Worm (Caenorhabditis elegans) whole organism, L4 larva: Measurements from ENCODE around the gene F47E1.2.

Source experiments
- D1046.2 ChIP-seq: fragments of 200-800 bp; sonication (Bioruptor generic); IDR thresholded peaks from 2 replicates; pipeline ENCODE4 v1.3.6; 2022; ENCODE audit warnings: missing genetic modification characterization, missing compliant biosample characterization
- F10B5.3 ChIP-seq: sonication (generic microtip); optimal IDR thresholded peaks from 2 replicates; lab custom pipeline; 2016; ENCODE audit warnings: mild to moderate bottlenecking, missing genetic modification characterization, missing compliant biosample characterization
- Y105C5A.15 ChIP-seq: fragments of 200-800 bp; sonication (Bioruptor generic); IDR thresholded peaks from 2 replicates; pipeline ENCODE4 v1.3.6; 2022; ENCODE audit warnings: missing genetic modification characterization, missing compliant biosample characterization
- Y48G9A.11 ChIP-seq: fragments of 200-800 bp; sonication (Bioruptor generic); IDR thresholded peaks from 2 replicates; pipeline ENCODE4 v1.3.6; 2022; ENCODE audit warnings: missing genetic modification reagents, missing genetic modification characterization, missing compliant biosample characterization
- Y75B8A.6 ChIP-seq: fragments of 200-800 bp; sonication (Bioruptor generic); IDR thresholded peaks from 2 replicates; pipeline ENCODE4 v1.3.6; 2022; ENCODE audit warnings: missing genetic modification reagents, missing genetic modification characterization, missing compliant biosample characterization
- ceh-44 ChIP-seq: fragments of 200-800 bp; sonication (Bioruptor generic); IDR thresholded peaks from 2 replicates; pipeline ENCODE4 v1.3.6; 2022; ENCODE audit warnings: missing genetic modification reagents, missing genetic modification characterization, missing compliant biosample characterization
- daf-16 ChIP-seq, 3 experiments: sonication (generic microtip); optimal IDR thresholded peaks; 2 replicates each; lab custom pipeline; 2016 to 2017; ENCODE audit warnings: missing genetic modification characterization in 3 of 3, missing genetic modification reagents in 3 of 3, mild to moderate bottlenecking in 2 of 3, missing compliant biosample characterization in 2 of 3, missing biosample characterization in 1 of 3, moderate library complexity in 1 of 3
- dve-1 ChIP-seq: sonication (generic microtip); optimal IDR thresholded peaks from 2 replicates; lab custom pipeline; 2017; ENCODE audit warnings: antibody characterized with exemption, mild to moderate bottlenecking, missing genetic modification characterization, missing compliant biosample characterization; ENCODE audit not compliant: insufficient read depth
- egl-43 ChIP-seq: fragments of 200-800 bp; sonication (Bioruptor generic); IDR thresholded peaks from 2 replicates; pipeline ENCODE4 v1.3.6; 2022; ENCODE audit warnings: missing genetic modification reagents, missing genetic modification characterization, missing compliant biosample characterization
- fkh-10 ChIP-seq: fragments of 150-350 bp; optimal IDR thresholded peaks from 2 replicates; lab custom pipeline; 2014; ENCODE audit warnings: missing biosample characterization, missing genetic modification reagents, missing genetic modification characterization
- gei-8 ChIP-seq: fragments of 200-800 bp; sonication (Bioruptor generic); optimal IDR thresholded peaks from 2 replicates; lab custom pipeline; 2018; ENCODE audit warnings: mild to moderate bottlenecking, missing genetic modification characterization, missing compliant biosample characterization
- hlh-11 ChIP-seq: fragments of 200-800 bp; sonication (Bioruptor generic); optimal IDR thresholded peaks from 2 replicates; lab custom pipeline; 2018; ENCODE audit warnings: mild to moderate bottlenecking, missing genetic modification characterization, missing compliant biosample characterization
- hlh-30 ChIP-seq: sonication (generic microtip); optimal IDR thresholded peaks from 2 replicates; lab custom pipeline; 2017; ENCODE audit warnings: antibody characterized with exemption, mild to moderate bottlenecking, missing genetic modification characterization, missing compliant biosample characterization; ENCODE audit not compliant: insufficient read depth
- madf-5 ChIP-seq, 2 experiments: fragments of 200-800 bp; sonication (Bioruptor generic); IDR thresholded peaks; 2 replicates each; pipeline ENCODE4 v1.3.6; 2022; ENCODE audit warnings: missing compliant biosample characterization in 2 of 2, missing genetic modification characterization in 2 of 2
- madf-9 ChIP-seq: fragments of 200-800 bp; sonication (Bioruptor generic); conservative IDR thresholded peaks from 2 replicates; pipeline ENCODE4 v1.3.6; 2022; ENCODE audit warnings: missing genetic modification reagents, missing genetic modification characterization, missing compliant biosample characterization
- mep-1 ChIP-seq: fragments of 150-350 bp; sonication (generic microtip); optimal IDR thresholded peaks from 3 replicates; lab custom pipeline; 2014; ENCODE audit warnings: missing biosample characterization, missing genetic modification characterization
- mes-2 ChIP-seq: sonication (generic microtip); optimal IDR thresholded peaks from 2 replicates; lab custom pipeline; 2016; ENCODE audit warnings: missing genotype, mild to moderate bottlenecking, missing genetic modification characterization, missing compliant biosample characterization; ENCODE audit not compliant: poor library complexity, severe bottlenecking
- mxl-3 ChIP-seq: fragments of 200-800 bp; sonication (Bioruptor generic); optimal IDR thresholded peaks from 2 replicates; lab custom pipeline; 2018; ENCODE audit warnings: mild to moderate bottlenecking, missing genetic modification characterization, missing compliant biosample characterization
- nhr-10 ChIP-seq: fragments of 150-350 bp; optimal IDR thresholded peaks from 2 replicates; lab custom pipeline; 2014; ENCODE audit warnings: missing biosample characterization, missing genetic modification characterization
- nhr-28 ChIP-seq: fragments of 150-350 bp; optimal IDR thresholded peaks from 2 replicates; lab custom pipeline; 2014; ENCODE audit warnings: missing biosample characterization, missing genetic modification characterization
- nhr-42 ChIP-seq: fragments of 200-800 bp; sonication (Bioruptor generic); IDR thresholded peaks from 2 replicates; pipeline ENCODE4 v1.3.6; 2022; ENCODE audit warnings: missing genetic modification characterization, missing compliant biosample characterization
- nhr-48 ChIP-seq: sonication (generic microtip); optimal IDR thresholded peaks from 2 replicates; lab custom pipeline; 2016; ENCODE audit warnings: mild to moderate bottlenecking, missing genetic modification characterization, missing compliant biosample characterization
- nhr-76 ChIP-seq: fragments of 150-350 bp; optimal IDR thresholded peaks from 2 replicates; lab custom pipeline; 2014; ENCODE audit warnings: missing biosample characterization, missing genetic modification characterization
- pha-4 ChIP-seq, 2 experiments: fragments of 150-350 bp in 1 of 2; fragments of 200-800 bp in 1 of 2; sonication (Bioruptor generic) in 1 of 2; IDR thresholded peaks in 1 of 2; optimal IDR thresholded peaks in 1 of 2; 2 replicates each; pipeline versions ENCODE4 v1.3.6 to Lab custom; 2014 to 2022; ENCODE audit warnings: missing genetic modification characterization in 2 of 2, missing genetic modification reagents in 2 of 2, missing biosample characterization in 1 of 2, missing compliant biosample characterization in 1 of 2
- set-16 ChIP-seq: fragments of 200-800 bp; sonication (Bioruptor generic); IDR thresholded peaks from 2 replicates; pipeline ENCODE4 v1.3.6; 2022; ENCODE audit warnings: missing genetic modification reagents, missing genetic modification characterization, missing compliant biosample characterization
- snpc-1.2 ChIP-seq: fragments of 200-800 bp; sonication (Bioruptor generic); IDR thresholded peaks from 2 replicates; pipeline ENCODE4 v1.3.6; 2022; ENCODE audit warnings: missing genetic modification reagents, missing genetic modification characterization, missing compliant biosample characterization
- snpc-4 ChIP-seq: fragments of 150-350 bp; optimal IDR thresholded peaks from 2 replicates; lab custom pipeline; 2014; ENCODE audit warnings: missing biosample characterization, missing genetic modification characterization
- unc-39 ChIP-seq: sonication (generic microtip); optimal IDR thresholded peaks from 2 replicates; lab custom pipeline; 2017; ENCODE audit warnings: missing biosample characterization, missing genetic modification characterization
- unc-62 ChIP-seq, 3 experiments: fragments of 150-350 bp in 1 of 3; sonication (generic microtip); optimal IDR thresholded peaks in 2 of 3; peaks in 1 of 3; 1 replicate in 1 of 3; 2 replicates in 2 of 3; lab custom pipeline; 2014 to 2017; ENCODE audit warnings: missing biosample characterization in 3 of 3, missing genetic modification characterization in 3 of 3, missing genetic modification reagents in 3 of 3, missing genotype in 1 of 3
- zfp-3 ChIP-seq: fragments of 200-800 bp; sonication (Bioruptor generic); conservative IDR thresholded peaks from 2 replicates; pipeline ENCODE4 v1.3.6; 2022; ENCODE audit warnings: missing genetic modification reagents, missing genetic modification characterization, missing compliant biosample characterization
- zip-2 ChIP-seq: fragments of 150-350 bp; optimal IDR thresholded peaks from 2 replicates; lab custom pipeline; 2014; ENCODE audit warnings: missing biosample characterization, missing genetic modification characterization
- ztf-11 ChIP-seq: fragments of 150-350 bp; optimal IDR thresholded peaks from 2 replicates; lab custom pipeline; 2014; ENCODE audit warnings: missing biosample characterization, missing genetic modification characterization

F47E1.2 gene

DNA sequence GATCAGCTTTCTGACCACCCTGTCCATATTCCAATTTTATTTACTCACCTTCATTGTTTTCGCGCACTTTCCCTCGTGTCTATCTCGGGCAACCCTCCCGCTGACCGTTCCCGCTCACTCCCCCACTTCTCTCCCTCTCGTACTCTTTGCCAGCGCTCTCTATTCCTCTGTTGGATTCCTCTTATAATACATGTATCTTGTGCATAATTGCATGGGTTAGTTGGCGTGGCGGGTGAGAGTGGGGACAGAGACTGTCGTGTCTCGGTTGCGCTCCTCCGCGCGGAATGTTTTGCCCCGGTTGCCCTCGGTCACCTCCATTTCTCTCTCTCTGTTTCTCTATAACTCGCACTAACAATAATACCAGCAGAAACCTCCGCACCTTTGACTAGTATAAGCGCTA, 44.7 kb downstream of the F47E1.2 start:
- TF ChIP-seq mep-1 (peak; percentile 12), hlh-11 (peak; percentile 20), D1046.2 (GFP tag; lab: Robert Waterston, UW) (no peak), hlh-30 (tag; lab: Kevin White, UChicago) (peak; percentile 56), ztf-11 (no peak), mxl-3 (GFP tag; lab: Kevin White, UChicago) (peak; percentile 17), egl-43 (GFP tag; lab: Robert Waterston, UW) (peak; percentile 43; the same call in 1 of the 2 replicates), madf-9 (GFP tag; lab: Robert Waterston, UW) (peak; percentile 65; the same call in 1 of the 2 replicates), Y105C5A.15 (GFP tag; lab: Robert Waterston, UW) (no peak), zip-2 (tag; lab: Kevin White, UChicago) (no peak), nhr-48 (tag; lab: Kevin White, UChicago) (no peak), mes-2 (tag; lab: Kevin White, UChicago) (peak; percentile 19), unc-39 (tag; lab: Kevin White, UChicago) (no peak), set-16 (GFP tag; lab: Robert Waterston, UW) (peak; percentile 42; the same call in 1 of the 2 replicates), Y48G9A.11 (GFP tag; lab: Robert Waterston, UW) (no peak), nhr-28 (tag; lab: Kevin White, UChicago) (peak; percentile 10), dve-1 (tag; lab: Kevin White, UChicago) (peak; percentile 38), daf-16 (GFP tag; optimal IDR thresholded peaks at IDR 0.05; lab: Kevin White, UChicago) (no peak), daf-16 (tag; optimal IDR thresholded peaks at IDR 0.05; lab: Kevin White, UChicago) (peak; percentile 30)

DNA sequence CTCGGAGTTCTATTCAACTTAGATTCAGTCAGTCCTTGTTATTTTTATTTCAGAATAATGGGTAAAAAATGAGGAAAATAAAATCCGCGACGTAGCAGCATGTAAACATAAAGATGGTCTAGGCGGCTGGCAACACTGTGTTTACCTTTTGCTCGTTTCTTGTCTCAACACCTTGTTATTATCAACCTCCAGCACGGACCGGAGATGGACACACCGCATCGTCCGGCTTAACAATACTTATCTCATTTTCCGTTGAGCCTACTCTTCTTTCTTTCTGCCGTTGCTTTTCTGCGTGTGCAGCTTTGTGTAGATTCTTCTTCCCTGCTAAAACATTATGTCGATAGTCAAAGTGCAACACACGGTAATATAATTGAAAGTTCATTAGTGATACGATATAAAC, 45.6 kb downstream of the F47E1.2 start:
- TF ChIP-seq ceh-44 (no peak), Y48G9A.11 (GFP tag; lab: Robert Waterston, UW) (no peak), snpc-4 (tag; lab: Kevin White, UChicago) (no peak), mes-2 (tag; lab: Kevin White, UChicago) (peak; percentile 29), nhr-42 (GFP tag; lab: Robert Waterston, UW) (no peak), Y75B8A.6 (GFP tag; lab: Robert Waterston, UW) (no peak), hlh-30 (tag; lab: Kevin White, UChicago) (no peak), daf-16 (GFP tag; optimal IDR thresholded peaks at IDR 0.05; lab: Kevin White, UChicago) (no peak), daf-16 (tag; optimal IDR thresholded peaks at IDR 0.05; lab: Kevin White, UChicago) (peak; percentile 49), nhr-10 (tag; lab: Kevin White, UChicago) (no peak)

- TF ChIP-seq F10B5.3 (tag; lab: Kevin White, UChicago) (no peak), set-16 (GFP tag; lab: Robert Waterston, UW) (no peak), madf-5 (GFP tag; IDR thresholded peaks at IDR 0.05; lab: Robert Waterston, UW) (no peak), snpc-1.2 (GFP tag; lab: Robert Waterston, UW) (no peak), daf-16 (GFP tag; optimal IDR thresholded peaks at IDR 0.05; lab: Kevin White, UChicago) (no peak), daf-16 (tag; optimal IDR thresholded peaks at IDR 0.05; lab: Kevin White, UChicago) (peak; percentile 77), unc-62 (GFP tag; optimal IDR thresholded peaks at IDR 0.05 in 1 of 2; lab: Kevin White, UChicago) (peak in 1 of 2 experiments; percentile 54), unc-62 (tag; optimal IDR thresholded peaks at IDR 0.05; lab: Kevin White, UChicago) (no peak), hlh-30 (tag; lab: Kevin White, UChicago) (peak; percentile 69), gei-8 (GFP tag; lab: Kevin White, UChicago) (no peak), fkh-10 (GFP tag; lab: Kevin White, UChicago) (no peak), nhr-76 (tag; lab: Kevin White, UChicago) (no peak)
- TF ChIP-seq, all 104 proteins: peak for 3
Measured at ce11 chrX:9103584-9103983, 46.1 kb downstream of the F47E1.2 start.

DNA sequence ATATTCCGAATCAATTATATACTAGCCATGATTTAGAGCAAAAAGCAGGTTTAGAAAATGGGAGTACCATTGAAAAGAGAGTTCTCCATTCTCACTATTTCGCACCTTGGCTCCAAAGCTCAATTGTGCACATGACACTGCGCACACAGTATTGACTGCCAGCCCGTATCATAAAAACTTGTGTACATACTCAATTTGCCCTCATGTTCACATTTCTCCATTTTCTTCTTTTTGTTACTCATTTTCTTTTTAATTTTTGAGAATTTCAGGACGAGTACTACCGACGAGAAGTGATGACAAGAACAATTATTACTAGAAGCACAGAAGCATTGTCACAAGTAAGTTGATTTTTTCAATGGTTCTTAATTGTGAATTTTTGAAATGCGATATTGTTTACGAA, 46.9 kb downstream of the F47E1.2 start:
- peak; percentile 7 for TF ChIP-seq dve-1 (tag; lab: Kevin White, UChicago)
- TF ChIP-seq fkh-10 (GFP tag; lab: Kevin White, UChicago) = no peak
- peak; percentile 32 for TF ChIP-seq hlh-30 (tag; lab: Kevin White, UChicago)
- no peak for TF ChIP-seq daf-16 (GFP tag; optimal IDR thresholded peaks at IDR 0.05; lab: Kevin White, UChicago)
- peak; percentile 19 for TF ChIP-seq daf-16 (tag; optimal IDR thresholded peaks at IDR 0.05; lab: Kevin White, UChicago)
- no peak for TF ChIP-seq zfp-3 (GFP tag; lab: Robert Waterston, UW)
- TF ChIP-seq pha-4 (GFP tag; IDR thresholded peaks at IDR 0.05; lab: Robert Waterston, UW) = no peak
- TF ChIP-seq pha-4 (tag; optimal IDR thresholded peaks at IDR 0.05; lab: Kevin White, UChicago) = peak; percentile 18
